Worm (Caenorhabditis elegans): Measurements from ENCODE around the gene ncs-5.

Gene ncs-5

ce11 chrV:18782747-18783146 is 36.8 kb upstream of the ncs-5 start (continued):
- TF ChIP-seq daf-19 (GFP tag; conservative IDR thresholded peaks at IDR 0.05) (no peak), aly-2 (tag; optimal IDR thresholded peaks at IDR 0.05) (no peak), zfp-3 (GFP tag; conservative IDR thresholded peaks at IDR 0.05) (no peak), nhr-11 (tag; optimal IDR thresholded peaks at IDR 0.05) (no peak), nhr-25 (tag; optimal IDR thresholded peaks at IDR 0.05; ENCODE audit: borderline replicate concordance, insufficient read depth) (no peak), hmg-1.1 (GFP tag; IDR thresholded peaks at IDR 0.05) (no peak), nhr-10 (tag; optimal IDR thresholded peaks at IDR 0.05) (no peak), ZK337.2 (GFP tag; IDR thresholded peaks at IDR 0.05) (no peak), D1046.2 (GFP tag; IDR thresholded peaks at IDR 0.05) (no peak), zip-2 (tag; optimal IDR thresholded peaks at IDR 0.05) (no peak), T26A8.4 (GFP tag; IDR thresholded peaks at IDR 0.05) (no peak), dpl-1 (GFP tag; optimal IDR thresholded peaks at IDR 0.05) (no peak), nhr-48 (tag; optimal IDR thresholded peaks at IDR 0.05) (peak; percentile 4), egl-43 (GFP tag; IDR thresholded peaks at IDR 0.05) (no peak), Y5F2A.4 (GFP tag; optimal IDR thresholded peaks at IDR 0.05) (no peak), hlh-11 (tag; optimal IDR thresholded peaks at IDR 0.05) (peak; percentile 79), dve-1 (tag; optimal IDR thresholded peaks at IDR 0.05; ENCODE audit: insufficient read depth) (peak; percentile 77), nhr-28 (tag; optimal IDR thresholded peaks at IDR 0.05) (peak; percentile 71), ces-1 (GFP tag; optimal IDR thresholded peaks at IDR 0.05) (no peak), fkh-10 (GFP tag; optimal IDR thresholded peaks at IDR 0.05) (no peak), lin-13 (GFP tag; optimal IDR thresholded peaks at IDR 0.05) (no peak), vab-7 (GFP tag; IDR thresholded peaks at IDR 0.05) (no peak), nhr-41 (GFP tag; IDR thresholded peaks at IDR 0.05) (no peak), ceh-20 (GFP tag; IDR thresholded peaks at IDR 0.05) (0 out of 2 replicates have a peak, but pooled peaks have one; percentile 20), ceh-62 (tag; optimal IDR thresholded peaks at IDR 0.05) (no peak), cey-2 (tag; optimal IDR thresholded peaks at IDR 0.05; ENCODE audit: borderline replicate concordance, insufficient read depth) (no peak), nhr-111 (GFP tag; optimal IDR thresholded peaks at IDR 0.05) (no peak), pqm-1 (tag; optimal IDR thresholded peaks at IDR 0.05) (peak; percentile 58), mep-1 (tag; optimal IDR thresholded peaks at IDR 0.05) (peak; percentile 25), T20F7.1 (GFP tag; optimal IDR thresholded peaks at IDR 0.05) (no peak), hif-1 (tag; optimal IDR thresholded peaks at IDR 0.05) (no peak), nhr-42 (GFP tag; IDR thresholded peaks at IDR 0.05) (no peak), madf-9 (GFP tag; conservative IDR thresholded peaks at IDR 0.05) (no peak), duxl-1 (tag; optimal IDR thresholded peaks at IDR 0.05; ENCODE audit: poor library complexity) (peak; percentile 92), daf-16 (GFP tag; optimal IDR thresholded peaks at IDR 0.05) (peak in 1 of 2 experiments; percentile 8), daf-16 (tag; optimal IDR thresholded peaks at IDR 0.05) (peak; percentile 57), unc-62 (GFP tag; optimal IDR thresholded peaks at IDR 0.05 in 1 of 2) (no peak), unc-62 (tag; optimal IDR thresholded peaks at IDR 0.05) (no peak), hlh-30 (tag; optimal IDR thresholded peaks at IDR 0.05; ENCODE audit: insufficient read depth) (peak; percentile 3)

- 0 out of 2 replicates have a peak, but pooled peaks have one; percentile 9 for TF ChIP-seq set-16 (GFP tag; IDR thresholded peaks at IDR 0.05)
- TF ChIP-seq daf-19 (GFP tag; conservative IDR thresholded peaks at IDR 0.05) = no peak
Measured at ce11 chrV:18783474-18783873, 36.1 kb upstream of the ncs-5 start, which contains the start of gene Y17D7B.10. TSS of gene Y17D7B.10 (plus strand) at chrV:18783716.

All from whole organism, L4 larva.